Fruit fly (Drosophila melanogaster): ENCODE data around the gene Sik2.

DNA sequence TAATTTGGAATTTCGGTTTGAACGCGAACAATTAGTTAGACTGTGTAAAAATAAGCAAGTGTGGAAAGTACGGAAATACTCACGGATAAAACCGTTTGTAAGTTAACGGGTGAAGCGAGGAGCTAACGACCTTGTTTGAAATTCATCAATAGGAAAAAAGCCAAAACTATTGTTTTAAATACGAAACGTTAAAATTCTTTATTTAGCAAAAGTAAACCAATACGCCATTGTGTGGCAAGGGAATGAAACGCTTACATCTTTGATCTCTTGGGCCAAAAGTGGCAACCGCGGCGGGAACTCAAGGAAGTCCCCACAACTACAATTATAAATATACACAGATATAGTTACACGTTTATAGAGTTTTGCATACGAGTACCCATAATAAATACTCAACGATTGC, 4.5 kb upstream of the Sik2 start, which contains the start of gene CG14054:
- TF ChIP-seq CG8478 (optimal IDR thresholded peaks at IDR 0.05) (no peak), CTCF (optimal IDR thresholded peaks at IDR 0.05) (no peak)

Data from S2 (cell line).